Fruit fly (Drosophila melanogaster): ENCODE results near the gene CG43219.

DNA sequence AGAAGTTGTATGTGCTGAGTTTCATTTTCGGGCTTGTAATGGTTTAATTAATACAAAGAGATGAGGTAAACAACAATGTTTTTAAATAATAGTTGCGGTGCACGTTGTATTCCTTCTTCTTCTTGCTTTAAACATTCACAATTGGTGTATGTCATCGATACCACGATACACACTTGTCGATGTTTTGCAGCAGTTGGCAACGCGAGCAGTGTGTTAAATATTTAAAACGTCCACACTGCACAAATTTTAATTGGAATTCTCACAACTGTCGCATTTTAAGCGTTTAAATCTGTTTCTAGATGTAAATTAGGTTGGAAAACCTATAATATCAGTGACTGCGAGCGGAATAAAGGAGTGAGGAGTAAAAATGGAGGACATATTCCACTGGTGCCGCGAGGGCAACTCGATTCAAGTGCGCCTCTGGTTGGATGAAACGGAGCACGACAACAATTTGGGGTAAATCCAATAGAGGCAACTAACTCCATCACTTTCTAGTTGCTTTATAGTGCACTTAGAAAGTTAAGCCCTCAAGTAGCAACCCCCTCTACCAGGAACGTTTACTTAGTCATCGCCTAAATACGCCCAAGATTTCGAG lies 3.4 kb upstream of the CG43219 start, which contains the start of the genes Trmt112 and Ilk:
- no peak for TF ChIP-seq h (optimal IDR thresholded peaks at IDR 0.05)
- no peak for TF ChIP-seq psq (optimal IDR thresholded peaks at IDR 0.05)
- no peak for TF ChIP-seq Sin3A (optimal IDR thresholded peaks at IDR 0.05)
- no peak for TF ChIP-seq insv (optimal IDR thresholded peaks at IDR 0.05)
